Worm (Caenorhabditis elegans) whole organism, midembryonic: ENCODE results near the gene frh-1.

Experiments
- T22C8.4 ChIP-seq: fragments of 200-800 bp; sonication (Bioruptor generic); IDR thresholded peaks from 2 replicates; pipeline ENCODE4 v1.3.6; 2022; ENCODE audit warnings: missing genetic modification characterization, missing compliant biosample characterization
- cog-1 ChIP-seq: sonication (generic microtip); optimal IDR thresholded peaks from 2 replicates; lab custom pipeline; 2016; ENCODE audit warnings: missing genetic modification characterization, missing compliant biosample characterization
- flt-1 ChIP-seq: fragments of 200-800 bp; sonication (Bioruptor generic); IDR thresholded peaks from 2 replicates; pipeline ENCODE4 v1.3.6; 2022; ENCODE audit warnings: missing genetic modification characterization, missing compliant biosample characterization
- klf-2 ChIP-seq: fragments of 200-800 bp; sonication (Bioruptor generic); conservative IDR thresholded peaks from 2 replicates; pipeline ENCODE4 v1.3.6; 2022; ENCODE audit warnings: missing genetic modification reagents, missing genetic modification characterization, missing compliant biosample characterization
- med-1 ChIP-seq: sonication (generic microtip); optimal IDR thresholded peaks from 2 replicates; lab custom pipeline; 2017; ENCODE audit warnings: missing genetic modification characterization, mild to moderate bottlenecking, missing compliant biosample characterization, antibody characterized with exemption, missing genetic modification reagents; ENCODE audit not compliant: insufficient read depth
- ref-1 ChIP-seq: fragments of 200-800 bp; sonication (Bioruptor generic); conservative IDR thresholded peaks from 2 replicates; pipeline ENCODE4 v1.3.6; 2022; ENCODE audit warnings: missing genetic modification reagents, missing genetic modification characterization, missing compliant biosample characterization
- tab-1 ChIP-seq: fragments of 200-800 bp; sonication (Bioruptor generic); IDR thresholded peaks from 2 replicates; pipeline ENCODE4 v1.3.6; 2022; ENCODE audit warnings: missing genetic modification characterization, missing compliant biosample characterization
- ztf-23 ChIP-seq: fragments of 200-800 bp; sonication (Bioruptor generic); IDR thresholded peaks from 2 replicates; pipeline ENCODE4 v1.3.6; 2022; ENCODE audit warnings: missing genetic modification reagents, missing genetic modification characterization, missing compliant biosample characterization
- ztf-29 ChIP-seq: fragments of 200-800 bp; sonication (Bioruptor generic); IDR thresholded peaks from 2 replicates; pipeline ENCODE4 v1.3.6; 2022; ENCODE audit warnings: missing genetic modification reagents, missing genetic modification characterization, missing compliant biosample characterization

The frh-1 gene

DNA sequence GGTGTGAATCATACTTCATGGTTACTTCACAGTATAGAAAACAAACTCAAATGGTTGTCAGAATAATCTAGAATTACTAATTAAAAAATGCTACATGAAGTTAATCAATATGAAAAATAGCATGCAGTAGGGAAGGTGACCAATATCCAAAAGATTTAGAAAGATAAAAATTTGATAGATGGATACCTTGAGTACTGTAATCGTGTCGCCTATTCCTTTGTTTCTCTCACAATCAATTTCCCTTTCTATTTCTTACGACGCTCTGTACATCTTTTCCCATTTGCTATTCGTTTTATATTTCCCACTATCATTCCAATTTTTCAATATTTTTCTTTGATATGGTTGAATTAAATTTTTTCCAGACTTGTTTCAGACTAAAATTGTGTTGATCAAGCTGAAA lies 44.1 kb downstream of the frh-1 start, which contains the start of gene B0034.7:
TSS of gene B0034.7 (plus strand) at position 301 of the 400 bp plus-strand sequence.
- TF ChIP-seq T22C8.4 (GFP tag; lab: Robert Waterston, UW): no peak
- TF ChIP-seq ref-1 (GFP tag; lab: Robert Waterston, UW): no peak
- TF ChIP-seq cog-1 (tag; lab: Kevin White, UChicago): no peak
- no peak for TF ChIP-seq tab-1
- no peak for TF ChIP-seq flt-1
- no peak for TF ChIP-seq ztf-29

- TF ChIP-seq T22C8.4 (GFP tag; lab: Robert Waterston, UW) (no peak), med-1 (no peak), cog-1 (tag; lab: Kevin White, UChicago) (no peak), ztf-23 (GFP tag; lab: Robert Waterston, UW) (no peak), tab-1 (no peak), flt-1 (no peak), klf-2 (GFP tag; lab: Robert Waterston, UW) (no peak), ref-1 (GFP tag; lab: Robert Waterston, UW) (no peak), ztf-29 (no peak)
Measured at ce11 chrII:5962343-5962742, 45.1 kb downstream of the frh-1 start.

DNA sequence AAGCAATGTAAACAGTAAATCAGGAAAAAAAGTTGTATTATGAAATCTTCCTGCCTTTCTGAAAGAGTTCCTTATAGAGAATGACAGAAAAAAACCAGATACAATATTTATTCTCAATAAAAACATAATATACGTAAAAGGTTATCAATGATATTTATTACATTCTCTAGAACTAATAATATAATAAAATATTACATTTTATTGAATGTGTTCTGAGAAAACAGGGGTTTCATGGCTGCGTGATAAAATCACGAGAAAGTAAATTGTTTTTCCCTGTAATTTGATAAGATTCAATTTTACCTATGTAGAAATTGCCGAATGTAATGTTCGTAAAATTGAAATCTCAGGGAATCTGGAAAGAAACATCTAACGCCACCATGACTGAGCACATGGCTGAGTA lies 47.7 kb downstream of the frh-1 start:
- no peak for TF ChIP-seq ref-1 (GFP tag; lab: Robert Waterston, UW)
- TF ChIP-seq T22C8.4 (GFP tag; lab: Robert Waterston, UW): no peak
- no peak for TF ChIP-seq ztf-29
- TF ChIP-seq ztf-23 (GFP tag; lab: Robert Waterston, UW): no peak
- TF ChIP-seq med-1: no peak
- no peak for TF ChIP-seq flt-1
- TF ChIP-seq tab-1: no peak
- no peak for TF ChIP-seq cog-1 (tag; lab: Kevin White, UChicago)
- TF ChIP-seq klf-2 (GFP tag; lab: Robert Waterston, UW): no peak

DNA sequence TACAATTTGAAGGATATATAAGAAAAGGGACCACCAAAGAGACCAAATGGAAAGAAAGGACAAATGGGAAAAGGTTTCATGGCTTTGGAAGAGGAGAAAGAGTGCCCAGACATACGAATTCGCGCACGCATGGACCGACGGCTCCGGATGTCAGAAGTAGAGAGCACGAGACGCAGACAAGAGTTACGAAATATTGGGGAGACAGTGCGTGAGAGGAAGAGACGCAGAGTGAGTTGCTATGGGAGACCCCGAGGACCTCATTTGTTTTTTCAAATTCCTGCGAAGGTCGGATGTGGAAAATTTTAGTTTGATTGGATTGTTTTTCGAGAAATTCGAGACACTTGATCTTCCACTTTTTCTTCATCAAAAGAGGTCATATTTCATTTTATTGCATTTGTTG lies 49.4 kb downstream of the frh-1 start:
- no peak for TF ChIP-seq med-1
- no peak for TF ChIP-seq ref-1 (GFP tag; lab: Robert Waterston, UW)
- no peak for TF ChIP-seq klf-2 (GFP tag; lab: Robert Waterston, UW)
- no peak for TF ChIP-seq tab-1
- TF ChIP-seq ztf-23 (GFP tag; lab: Robert Waterston, UW): no peak
- TF ChIP-seq cog-1 (tag; lab: Kevin White, UChicago): no peak
- no peak for TF ChIP-seq T22C8.4 (GFP tag; lab: Robert Waterston, UW)
- no peak for TF ChIP-seq ztf-29
- no peak for TF ChIP-seq flt-1

DNA sequence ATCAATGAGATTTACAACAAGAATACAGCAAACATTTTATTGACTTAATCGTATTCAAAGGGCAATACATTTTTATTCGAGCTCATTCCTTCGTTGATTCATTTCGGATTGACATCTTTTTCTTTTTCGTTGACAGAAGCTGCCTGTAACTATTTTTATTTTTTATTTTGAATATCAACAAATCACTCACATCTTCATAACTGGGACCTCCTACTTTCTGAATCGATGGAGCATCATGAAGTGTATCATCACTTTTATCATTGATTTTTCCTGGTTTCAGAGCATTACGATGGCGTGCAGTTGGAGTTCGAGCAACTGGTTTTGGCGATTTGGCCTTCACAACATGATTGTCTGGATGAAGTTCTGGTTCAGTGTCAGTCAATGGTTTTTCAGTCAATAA lies 50.8 kb downstream of the frh-1 start, which contains the start of gene B0034.1:
TSS of gene B0034.1 (plus strand) at position 301 of the 400 bp plus-strand sequence.
- TF ChIP-seq ztf-29: no peak
- TF ChIP-seq flt-1: no peak
- TF ChIP-seq med-1: no peak
- no peak for TF ChIP-seq ref-1 (GFP tag; lab: Robert Waterston, UW)
- no peak for TF ChIP-seq klf-2 (GFP tag; lab: Robert Waterston, UW)
- TF ChIP-seq tab-1: no peak
- no peak for TF ChIP-seq T22C8.4 (GFP tag; lab: Robert Waterston, UW)
- TF ChIP-seq ztf-23 (GFP tag; lab: Robert Waterston, UW): no peak
- no peak for TF ChIP-seq cog-1 (tag; lab: Kevin White, UChicago)
